Worm (Caenorhabditis elegans): ENCODE data around the gene R05A10.2.

The R05A10.2 gene

ce11 chrIV:14137063-14137462 lies 40.0 kb upstream of the R05A10.2 start, which contains the start of gene srz-31:
TSS of gene srz-31 (plus strand) at chrIV:14137363.
- no peak for TF ChIP-seq nhr-76 (tag; optimal IDR thresholded peaks at IDR 0.05)
- TF ChIP-seq elt-1 (tag; optimal IDR thresholded peaks at IDR 0.05; ENCODE audit: borderline replicate concordance, insufficient read depth): no peak
- TF ChIP-seq sem-2 (GFP tag; optimal IDR thresholded peaks at IDR 0.05): no peak
- TF ChIP-seq drap-1 (GFP tag; optimal IDR thresholded peaks at IDR 0.05): no peak
- TF ChIP-seq flh-1 (GFP tag; optimal IDR thresholded peaks at IDR 0.05): no peak
- no peak for TF ChIP-seq ham-2 (GFP tag; optimal IDR thresholded peaks at IDR 0.05)
- TF ChIP-seq mep-1 (tag; optimal IDR thresholded peaks at IDR 0.05): no peak
- no peak for TF ChIP-seq ceh-83 (GFP tag; optimal IDR thresholded peaks at IDR 0.05)
- TF ChIP-seq mab-5 (tag; optimal IDR thresholded peaks at IDR 0.05): no peak
- TF ChIP-seq lsy-2 (tag; optimal IDR thresholded peaks at IDR 0.05): no peak
- TF ChIP-seq sptf-1 (tag; optimal IDR thresholded peaks at IDR 0.05): no peak
- no peak for TF ChIP-seq nhr-12 (tag; optimal IDR thresholded peaks at IDR 0.05)
- TF ChIP-seq unc-62 (GFP tag; optimal IDR thresholded peaks at IDR 0.05): no peak
- no peak for TF ChIP-seq M03D4.4 (tag; optimal IDR thresholded peaks at IDR 0.05)
- TF ChIP-seq ceh-39 (tag; optimal IDR thresholded peaks at IDR 0.05): no peak
- no peak for TF ChIP-seq lin-13 (tag; optimal IDR thresholded peaks at IDR 0.05)
- no peak for TF ChIP-seq snpc-4 (tag; optimal IDR thresholded peaks at IDR 0.05)
- no peak for TF ChIP-seq tbx-8 (GFP tag; optimal IDR thresholded peaks at IDR 0.05)
- no peak for TF ChIP-seq ces-1 (GFP tag; optimal IDR thresholded peaks at IDR 0.05)
- TF ChIP-seq ztf-11 (tag; optimal IDR thresholded peaks at IDR 0.05): no peak

ce11 chrIV:14143042-14143441 lies 34.0 kb upstream of the R05A10.2 start:
- TF ChIP-seq nhr-237 (tag; optimal IDR thresholded peaks at IDR 0.05) (no peak), nhr-76 (tag; optimal IDR thresholded peaks at IDR 0.05) (no peak), M03D4.4 (tag; optimal IDR thresholded peaks at IDR 0.05) (no peak), nhr-12 (tag; optimal IDR thresholded peaks at IDR 0.05) (no peak), zip-8 (tag; optimal IDR thresholded peaks at IDR 0.05) (no peak), blmp-1 (tag; optimal IDR thresholded peaks at IDR 0.05) (no peak), pha-4 (tag; optimal IDR thresholded peaks at IDR 0.05) (no peak), nhr-28 (tag; optimal IDR thresholded peaks at IDR 0.05) (no peak), ces-1 (GFP tag; optimal IDR thresholded peaks at IDR 0.05) (no peak), unc-62 (GFP tag; optimal IDR thresholded peaks at IDR 0.05) (no peak), ceh-43 (GFP tag; optimal IDR thresholded peaks at IDR 0.05) (no peak)

- TF ChIP-seq mab-5 (tag; optimal IDR thresholded peaks at IDR 0.05) (no peak), ces-1 (GFP tag; optimal IDR thresholded peaks at IDR 0.05) (no peak), elt-3 (tag; optimal IDR thresholded peaks at IDR 0.05) (no peak), blmp-1 (tag; optimal IDR thresholded peaks at IDR 0.05) (no peak), mep-1 (tag; optimal IDR thresholded peaks at IDR 0.05) (no peak), cnd-1 (tag; optimal IDR thresholded peaks at IDR 0.05) (no peak), unc-120 (tag; optimal IDR thresholded peaks at IDR 0.05; ENCODE audit: poor library complexity, severe bottlenecking) (no peak), zip-8 (tag; optimal IDR thresholded peaks at IDR 0.05) (no peak), drap-1 (GFP tag; optimal IDR thresholded peaks at IDR 0.05) (no peak)
These were observed 31.5 kb upstream of the R05A10.2 start, which contains the start of gene oac-37 for ce11 chrIV:14145594-14145993. TSS of gene oac-37 (plus strand) at chrIV:14145894.

ce11 chrIV:14153261-14153660 lies 23.8 kb upstream of the R05A10.2 start, which contains the start of gene oac-38:
TSS of gene oac-38 (minus strand) at chrIV:14153361.
- TF ChIP-seq mep-1 (tag; optimal IDR thresholded peaks at IDR 0.05) (no peak), ces-1 (GFP tag; optimal IDR thresholded peaks at IDR 0.05) (no peak), hlh-1 (tag; optimal IDR thresholded peaks at IDR 0.05) (no peak), snpc-4 (tag; optimal IDR thresholded peaks at IDR 0.05) (no peak), elt-1 (tag; optimal IDR thresholded peaks at IDR 0.05; ENCODE audit: borderline replicate concordance, insufficient read depth) (no peak), ham-2 (GFP tag; optimal IDR thresholded peaks at IDR 0.05) (no peak), mab-5 (tag; optimal IDR thresholded peaks at IDR 0.05) (no peak), pha-4 (tag; optimal IDR thresholded peaks at IDR 0.05) (no peak), zip-8 (tag; optimal IDR thresholded peaks at IDR 0.05) (no peak), lin-13 (tag; optimal IDR thresholded peaks at IDR 0.05) (no peak), nhr-237 (tag; optimal IDR thresholded peaks at IDR 0.05) (no peak), flh-1 (GFP tag; optimal IDR thresholded peaks at IDR 0.05) (no peak), cnd-1 (tag; optimal IDR thresholded peaks at IDR 0.05) (no peak), nhr-28 (tag; optimal IDR thresholded peaks at IDR 0.05) (no peak), nhr-12 (tag; optimal IDR thresholded peaks at IDR 0.05) (no peak), ztf-11 (tag; optimal IDR thresholded peaks at IDR 0.05) (no peak), bed-3 (GFP tag; optimal IDR thresholded peaks at IDR 0.05) (no peak), blmp-1 (tag; optimal IDR thresholded peaks at IDR 0.05) (no peak)

- no peak for TF ChIP-seq lin-32 (GFP tag; optimal IDR thresholded peaks at IDR 0.05)
- no peak for TF ChIP-seq ceh-43 (GFP tag; optimal IDR thresholded peaks at IDR 0.05)
- TF ChIP-seq cnd-1 (tag; optimal IDR thresholded peaks at IDR 0.05): no peak
- TF ChIP-seq nhr-28 (tag; optimal IDR thresholded peaks at IDR 0.05): no peak
- TF ChIP-seq mls-2 (tag; optimal IDR thresholded peaks at IDR 0.05): no peak
- no peak for TF ChIP-seq blmp-1 (tag; optimal IDR thresholded peaks at IDR 0.05)
- no peak for TF ChIP-seq lin-13 (tag; optimal IDR thresholded peaks at IDR 0.05)
- TF ChIP-seq M03D4.4 (tag; optimal IDR thresholded peaks at IDR 0.05): no peak
These were observed 19.0 kb upstream of the R05A10.2 start, which contains the start of gene R05A10.8 for ce11 chrIV:14158086-14158485. TSS of gene R05A10.8 (minus strand) at chrIV:14158186.
